Fruit fly (Drosophila melanogaster) whole organism: ENCODE results near the gene Dsk.

Experiments used
- CG8478 ChIP-seq: fragments of >200 bp; optimal IDR thresholded peaks from 2 replicates; lab custom pipeline; 2018; ENCODE audit warnings: inconsistent platforms
- Dll ChIP-seq: fragments of >200 bp; optimal IDR thresholded peaks from 2 replicates; lab custom pipeline; 2017
- EcR ChIP-seq, 2 experiments: fragments of >200 bp; optimal IDR thresholded peaks; 2 replicates each; lab custom pipeline; 2017; ENCODE audit warnings: missing biosample characterization in 2 of 2, missing genetic modification characterization in 2 of 2, missing genetic modification reagents in 2 of 2
- psq ChIP-seq: fragments of >200 bp; optimal IDR thresholded peaks from 2 replicates; lab custom pipeline; 2017
- usp ChIP-seq: fragments of >200 bp; optimal IDR thresholded peaks from 2 replicates; lab custom pipeline; 2017; ENCODE audit warnings: missing biosample characterization, missing genetic modification characterization, mixed read lengths

DNA sequence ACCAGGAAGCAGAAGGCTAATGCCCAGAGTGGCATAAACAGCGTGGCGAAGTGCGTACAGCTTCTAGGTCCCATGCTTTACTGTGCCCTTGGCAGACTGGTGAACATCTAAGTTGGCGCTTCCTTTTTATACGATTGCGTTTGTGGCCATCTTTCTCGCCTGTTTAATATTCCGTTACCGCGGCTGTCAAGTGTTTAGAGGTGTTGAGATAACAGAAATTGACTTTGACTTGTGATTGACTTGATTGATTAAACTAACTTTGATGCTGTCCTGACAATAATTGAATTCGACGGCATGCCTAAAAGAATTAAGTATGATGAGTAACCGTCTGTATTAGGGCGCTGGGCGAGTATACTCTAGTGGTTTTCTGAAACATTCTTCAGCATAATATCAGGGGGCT, at the start of gene Dsk:
- TF ChIP-seq psq (lab: Kevin White, UChicago): no peak
- TF ChIP-seq Dll (lab: Kevin White, UChicago): no peak
- no peak for TF ChIP-seq CG8478 (lab: Kevin White, UChicago)
- no peak for TF ChIP-seq EcR (GFP tag; optimal IDR thresholded peaks at IDR 0.05; lab: Kevin White, UChicago)
- no peak for TF ChIP-seq usp (GFP tag; lab: Kevin White, UChicago)
